Worm (Caenorhabditis elegans) whole organism, mixed stage, embryonic: ENCODE data around the gene col-94.

ENCODE experiments used
- bed-3 ChIP-seq: fragments of 200-800 bp; sonication (Bioruptor generic); optimal IDR thresholded peaks from 3 replicates; lab custom pipeline; 2018; ENCODE audit warnings: mild to moderate bottlenecking, missing genetic modification characterization, moderate library complexity, missing compliant biosample characterization
- blmp-1 ChIP-seq: fragments of 150-350 bp; optimal IDR thresholded peaks from 2 replicates; lab custom pipeline; 2014; ENCODE audit warnings: missing biosample characterization, missing genetic modification characterization
- ceh-39 ChIP-seq: fragments of 150-350 bp; optimal IDR thresholded peaks from 2 replicates; lab custom pipeline; 2014; ENCODE audit warnings: missing biosample characterization, missing genetic modification characterization
- ceh-43 ChIP-seq: fragments of 200-800 bp; sonication (Bioruptor generic); optimal IDR thresholded peaks from 2 replicates; lab custom pipeline; 2018; ENCODE audit warnings: mild to moderate bottlenecking, missing genetic modification characterization, moderate library complexity, missing compliant biosample characterization
- ceh-83 ChIP-seq: fragments of 200-800 bp; sonication (Bioruptor generic); optimal IDR thresholded peaks from 2 replicates; lab custom pipeline; 2018; ENCODE audit warnings: mild to moderate bottlenecking, missing genetic modification characterization, missing compliant biosample characterization
- ces-1 ChIP-seq: fragments of 150-350 bp; optimal IDR thresholded peaks from 2 replicates; lab custom pipeline; 2014; ENCODE audit warnings: missing biosample characterization, missing genetic modification reagents, missing genetic modification characterization
- cnd-1 ChIP-seq: fragments of 200-800 bp; sonication (Bioruptor generic); optimal IDR thresholded peaks from 2 replicates; lab custom pipeline; 2018; ENCODE audit warnings: mild to moderate bottlenecking, missing genetic modification characterization, missing compliant biosample characterization
- drap-1 ChIP-seq: fragments of 200-800 bp; sonication (Bioruptor generic); optimal IDR thresholded peaks from 3 replicates; lab custom pipeline; 2018; ENCODE audit warnings: mild to moderate bottlenecking, missing genetic modification characterization, missing compliant biosample characterization
- elt-1 ChIP-seq: sonication (generic microtip); optimal IDR thresholded peaks from 2 replicates; lab custom pipeline; 2017; ENCODE audit warnings: missing genetic modification characterization, mild to moderate bottlenecking, missing compliant biosample characterization, antibody characterized with exemption, moderate library complexity, borderline replicate concordance; ENCODE audit not compliant: insufficient read depth
- elt-3 ChIP-seq: fragments of 150-350 bp; optimal IDR thresholded peaks from 2 replicates; lab custom pipeline; 2014; ENCODE audit warnings: missing biosample characterization, missing genetic modification characterization
- flh-1 ChIP-seq: fragments of 200-800 bp; sonication (Bioruptor generic); optimal IDR thresholded peaks from 2 replicates; lab custom pipeline; 2018; ENCODE audit warnings: mild to moderate bottlenecking, missing genetic modification characterization, moderate library complexity, missing compliant biosample characterization
- ham-2 ChIP-seq: fragments of 200-800 bp; sonication (Bioruptor generic); optimal IDR thresholded peaks from 2 replicates; lab custom pipeline; 2018; ENCODE audit warnings: mild to moderate bottlenecking, missing genetic modification characterization, missing compliant biosample characterization
- hlh-1 ChIP-seq: fragments of 150-350 bp; optimal IDR thresholded peaks from 2 replicates; lab custom pipeline; 2014; ENCODE audit warnings: missing biosample characterization, missing genetic modification reagents, missing genetic modification characterization
- lin-13 ChIP-seq: fragments of 150-350 bp; optimal IDR thresholded peaks from 2 replicates; lab custom pipeline; 2014; ENCODE audit warnings: missing biosample characterization, missing genetic modification characterization
- lin-32 ChIP-seq: fragments of 200-800 bp; sonication (Bioruptor generic); optimal IDR thresholded peaks from 2 replicates; lab custom pipeline; 2018; ENCODE audit warnings: mild to moderate bottlenecking, missing genetic modification characterization, missing compliant biosample characterization
- lsy-2 ChIP-seq: fragments of 150-350 bp; optimal IDR thresholded peaks from 2 replicates; lab custom pipeline; 2014; ENCODE audit warnings: missing biosample characterization, missing genetic modification characterization
- mab-5 ChIP-seq: fragments of 150-350 bp; optimal IDR thresholded peaks from 2 replicates; lab custom pipeline; 2014; ENCODE audit warnings: missing biosample characterization, missing genetic modification characterization
- mep-1 ChIP-seq: fragments of 150-350 bp; optimal IDR thresholded peaks from 2 replicates; lab custom pipeline; 2017; ENCODE audit warnings: missing biosample characterization, missing genetic modification reagents, missing genetic modification characterization, inconsistent platforms
- mls-2 ChIP-seq: sonication (generic microtip); optimal IDR thresholded peaks from 2 replicates; lab custom pipeline; 2016; ENCODE audit warnings: mild to moderate bottlenecking, missing genetic modification characterization, moderate library complexity, missing compliant biosample characterization
- nhr-12 ChIP-seq: fragments of 150-350 bp; optimal IDR thresholded peaks from 2 replicates; lab custom pipeline; 2014; ENCODE audit warnings: missing biosample characterization, missing genetic modification characterization
- nhr-2 ChIP-seq: fragments of 150-350 bp; optimal IDR thresholded peaks from 2 replicates; lab custom pipeline; 2014; ENCODE audit warnings: missing biosample characterization, missing genetic modification characterization
- nhr-237 ChIP-seq: fragments of 150-350 bp; optimal IDR thresholded peaks from 2 replicates; lab custom pipeline; 2014; ENCODE audit warnings: missing biosample characterization, missing genetic modification characterization
- nhr-76 ChIP-seq: sonication (generic microtip); optimal IDR thresholded peaks from 2 replicates; lab custom pipeline; 2017; ENCODE audit warnings: missing biosample characterization, missing genetic modification characterization
- pha-4 ChIP-seq: fragments of 150-350 bp; optimal IDR thresholded peaks from 2 replicates; lab custom pipeline; 2018; ENCODE audit warnings: missing biosample characterization, missing genetic modification reagents, missing genetic modification characterization
- sem-2 ChIP-seq: fragments of 200-800 bp; sonication (Bioruptor generic); optimal IDR thresholded peaks from 2 replicates; lab custom pipeline; 2018; ENCODE audit warnings: mild to moderate bottlenecking, missing genetic modification characterization, missing compliant biosample characterization
- sptf-1 ChIP-seq: sonication (generic microtip); optimal IDR thresholded peaks from 2 replicates; lab custom pipeline; 2017; ENCODE audit warnings: mild to moderate bottlenecking, missing genetic modification characterization, moderate library complexity, missing compliant biosample characterization
- unc-120 ChIP-seq: sonication (generic microtip); optimal IDR thresholded peaks from 2 replicates; lab custom pipeline; 2017; ENCODE audit warnings: missing genetic modification characterization, missing compliant biosample characterization; ENCODE audit not compliant: poor library complexity, severe bottlenecking
- unc-39 ChIP-seq: fragments of 150-350 bp; optimal IDR thresholded peaks from 2 replicates; lab custom pipeline; 2014; ENCODE audit warnings: missing biosample characterization, missing genetic modification characterization
- unc-62 ChIP-seq: fragments of 150-350 bp; optimal IDR thresholded peaks from 2 replicates; lab custom pipeline; 2014; ENCODE audit warnings: missing biosample characterization, missing genetic modification reagents, missing genetic modification characterization
- zip-8 ChIP-seq: fragments of 150-350 bp; optimal IDR thresholded peaks from 2 replicates; lab custom pipeline; 2014; ENCODE audit warnings: missing biosample characterization, missing genetic modification characterization
- ztf-11 ChIP-seq: fragments of 150-350 bp; optimal IDR thresholded peaks from 2 replicates; lab custom pipeline; 2014; ENCODE audit warnings: missing biosample characterization, missing genetic modification characterization

The col-94 gene

ce11 chrIII:11010597-11010996 is 22.9 kb upstream of the col-94 start:
- TF ChIP-seq cnd-1 (tag; lab: Kevin White, UChicago), result no peak
- TF ChIP-seq lin-32 (GFP tag; lab: Kevin White, UChicago), result no peak
- no peak for TF ChIP-seq mab-5
- TF ChIP-seq ceh-39 (tag; lab: Kevin White, UChicago), result no peak
- no peak for TF ChIP-seq nhr-12 (tag; lab: Kevin White, UChicago)
- TF ChIP-seq unc-120 (tag; lab: Kevin White, UChicago), result no peak
- no peak for TF ChIP-seq pha-4
- no peak for TF ChIP-seq ztf-11 (tag; lab: Kevin White, UChicago)
- TF ChIP-seq sptf-1 (tag; lab: Kevin White, UChicago), result no peak
- no peak for TF ChIP-seq ham-2 (GFP tag; lab: Kevin White, UChicago)
- TF ChIP-seq ceh-83, result no peak
- no peak for TF ChIP-seq mep-1
- TF ChIP-seq elt-3, result no peak
- no peak for TF ChIP-seq ceh-43 (GFP tag; lab: Kevin White, UChicago)
- no peak for TF ChIP-seq nhr-237 (tag; lab: Kevin White, UChicago)

DNA sequence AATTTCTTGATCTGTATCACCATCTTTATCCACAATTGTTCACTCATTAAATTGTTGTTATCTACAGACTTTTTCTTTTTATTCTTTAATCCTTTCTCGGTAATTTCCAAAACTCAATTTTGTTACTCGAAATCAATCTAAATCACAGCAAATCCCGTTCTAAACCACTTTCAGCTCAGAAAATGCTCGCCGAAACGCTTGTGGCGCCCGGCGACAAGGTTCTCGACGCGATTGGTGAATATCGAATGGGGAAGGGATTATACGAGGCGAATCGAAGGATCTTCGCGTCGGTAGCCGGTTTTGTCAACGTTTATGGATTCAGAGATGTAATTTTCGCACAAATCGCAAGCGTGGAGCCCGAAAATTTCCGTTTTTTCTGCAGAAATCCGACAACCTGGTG is 21.2 kb upstream of the col-94 start, which contains the start of gene exos-1:
Gene exos-1, plus strand, starts transcription at position 175 of the 400 bp plus-strand sequence.
- no peak for TF ChIP-seq unc-39
- TF ChIP-seq zip-8 (tag; lab: Kevin White, UChicago), result no peak
- no peak for TF ChIP-seq mab-5
- no peak for TF ChIP-seq ham-2 (GFP tag; lab: Kevin White, UChicago)
- no peak for TF ChIP-seq mls-2 (tag; lab: Kevin White, UChicago)
- TF ChIP-seq nhr-2, result no peak
- TF ChIP-seq ceh-43 (GFP tag; lab: Kevin White, UChicago), result no peak
- TF ChIP-seq nhr-12 (tag; lab: Kevin White, UChicago), result no peak
- TF ChIP-seq nhr-237 (tag; lab: Kevin White, UChicago), result no peak
- TF ChIP-seq unc-62, result no peak
- no peak for TF ChIP-seq flh-1 (GFP tag; lab: Kevin White, UChicago)
- TF ChIP-seq elt-1 (tag; lab: Kevin White, UChicago), result no peak
- TF ChIP-seq pha-4, result no peak
- TF ChIP-seq unc-120 (tag; lab: Kevin White, UChicago), result no peak
- TF ChIP-seq bed-3 (GFP tag; lab: Kevin White, UChicago), result no peak
- TF ChIP-seq nhr-76 (tag; lab: Kevin White, UChicago), result no peak
- TF ChIP-seq mep-1, result no peak
- TF ChIP-seq sptf-1 (tag; lab: Kevin White, UChicago), result no peak
- no peak for TF ChIP-seq ceh-83
- TF ChIP-seq, all 35 proteins: peak for 0

- TF ChIP-seq nhr-237 (tag; lab: Kevin White, UChicago) (peak; percentile 91), pha-4 (peak; percentile 64), elt-3 (no peak), hlh-1 (peak; percentile 3), ces-1 (GFP tag; lab: Kevin White, UChicago) (peak; percentile 87), ceh-39 (tag; lab: Kevin White, UChicago) (peak; percentile 85), nhr-76 (tag; lab: Kevin White, UChicago) (no peak), blmp-1 (tag; lab: Kevin White, UChicago) (peak; percentile 36), mep-1 (peak; percentile 91), zip-8 (tag; lab: Kevin White, UChicago) (no peak), unc-62 (peak; percentile 6), mls-2 (tag; lab: Kevin White, UChicago) (no peak), lin-13 (tag; lab: Kevin White, UChicago) (peak; percentile 71), sptf-1 (tag; lab: Kevin White, UChicago) (peak; percentile 47), lsy-2 (peak; percentile 84)
Observed at ce11 chrIII:11007552-11008272, 20.0 kb upstream of the col-94 start, which contains the start of the genes fipr-17 and Y48A6B.3. Gene fipr-17, minus strand, starts transcription at chrIII:11007602. Gene Y48A6B.3, plus strand, starts transcription at chrIII:11008222.

ce11 chrIII:11002808-11003207 is 15.1 kb upstream of the col-94 start:
- TF ChIP-seq nhr-12 (tag; lab: Kevin White, UChicago) (no peak), ztf-11 (tag; lab: Kevin White, UChicago) (no peak), sem-2 (no peak), unc-62 (no peak), mls-2 (tag; lab: Kevin White, UChicago) (no peak), sptf-1 (tag; lab: Kevin White, UChicago) (no peak), lin-32 (GFP tag; lab: Kevin White, UChicago) (no peak), drap-1 (GFP tag; lab: Kevin White, UChicago) (no peak), ham-2 (GFP tag; lab: Kevin White, UChicago) (no peak)
- TF ChIP-seq, all 35 proteins: peak for 0
